Fruit fly (Drosophila melanogaster) whole organism: Measurements from ENCODE around the gene Amacr.

Experiments used
- CG8478 ChIP-seq: fragments of >200 bp; optimal IDR thresholded peaks from 2 replicates; lab custom pipeline; 2018; ENCODE audit warnings: inconsistent platforms
- Dll ChIP-seq: fragments of >200 bp; optimal IDR thresholded peaks from 2 replicates; lab custom pipeline; 2017
- psq ChIP-seq: fragments of >200 bp; optimal IDR thresholded peaks from 2 replicates; lab custom pipeline; 2017
- usp ChIP-seq: fragments of >200 bp; optimal IDR thresholded peaks from 2 replicates; lab custom pipeline; 2017; ENCODE audit warnings: missing biosample characterization, missing genetic modification characterization, mixed read lengths

DNA sequence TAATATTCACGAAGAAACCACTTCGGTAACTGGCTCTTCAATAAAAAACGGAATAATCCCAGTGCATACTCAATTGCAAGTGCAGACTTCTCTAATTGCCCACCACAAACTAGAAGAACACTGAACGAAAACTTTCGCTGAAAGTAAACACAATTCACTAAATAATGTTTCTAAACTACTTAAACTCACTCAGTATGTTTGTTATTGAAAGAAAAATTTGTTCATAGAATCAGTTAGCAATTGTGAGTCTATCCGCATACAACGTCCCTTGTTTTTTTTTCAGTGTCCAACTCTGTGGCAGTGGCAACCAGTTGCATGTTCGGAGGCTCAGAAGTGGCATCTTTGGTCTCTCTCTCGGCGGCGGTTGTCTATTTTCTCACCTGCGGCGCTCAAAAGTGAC is 30.7 kb downstream of the Amacr start:
- TF ChIP-seq Dll (lab: Kevin White, UChicago) (no peak), psq (lab: Kevin White, UChicago) (no peak), usp (GFP tag; lab: Kevin White, UChicago) (no peak), CG8478 (lab: Kevin White, UChicago) (no peak)
